Worm (Caenorhabditis elegans) whole organism, L4 larva: ENCODE results near the gene Y77E11A.16.

Experiments used
- D1046.2 ChIP-seq: fragments of 200-800 bp; sonication (Bioruptor generic); IDR thresholded peaks from 2 replicates; pipeline ENCODE4 v1.3.6; 2022; ENCODE audit warnings: missing genetic modification characterization, missing compliant biosample characterization
- F26F4.8 ChIP-seq: fragments of 200-800 bp; sonication (Bioruptor generic); conservative IDR thresholded peaks from 2 replicates; pipeline ENCODE4 v1.3.6; 2022; ENCODE audit warnings: missing genetic modification characterization, missing compliant biosample characterization
- Y105C5A.15 ChIP-seq: fragments of 200-800 bp; sonication (Bioruptor generic); IDR thresholded peaks from 2 replicates; pipeline ENCODE4 v1.3.6; 2022; ENCODE audit warnings: missing genetic modification characterization, missing compliant biosample characterization
- Y48G9A.11 ChIP-seq: fragments of 200-800 bp; sonication (Bioruptor generic); IDR thresholded peaks from 2 replicates; pipeline ENCODE4 v1.3.6; 2022; ENCODE audit warnings: missing genetic modification reagents, missing genetic modification characterization, missing compliant biosample characterization
- aha-1 ChIP-seq: fragments of 150-350 bp; peaks from one replicate; lab custom pipeline; 2014; ENCODE audit warnings: missing biosample characterization, missing genetic modification characterization
- ceh-32 ChIP-seq: sonication (generic microtip); optimal IDR thresholded peaks from 2 replicates; lab custom pipeline; 2016; ENCODE audit warnings: mild to moderate bottlenecking, missing genetic modification characterization, missing compliant biosample characterization; ENCODE audit not compliant: poor library complexity
- daf-16 ChIP-seq, 3 experiments: sonication (generic microtip); optimal IDR thresholded peaks; 2 replicates each; lab custom pipeline; 2016 to 2017; ENCODE audit warnings: missing genetic modification characterization in 3 of 3, missing genetic modification reagents in 3 of 3, mild to moderate bottlenecking in 2 of 3, missing compliant biosample characterization in 2 of 3, missing biosample characterization in 1 of 3, moderate library complexity in 1 of 3
- egl-43 ChIP-seq: fragments of 200-800 bp; sonication (Bioruptor generic); IDR thresholded peaks from 2 replicates; pipeline ENCODE4 v1.3.6; 2022; ENCODE audit warnings: missing genetic modification reagents, missing genetic modification characterization, missing compliant biosample characterization
- fkh-10 ChIP-seq: fragments of 150-350 bp; optimal IDR thresholded peaks from 2 replicates; lab custom pipeline; 2014; ENCODE audit warnings: missing biosample characterization, missing genetic modification reagents, missing genetic modification characterization
- hif-1 ChIP-seq, 2 experiments: sonication (generic microtip); optimal IDR thresholded peaks; 2 replicates each; lab custom pipeline; 2016 to 2017; ENCODE audit warnings: missing compliant biosample characterization in 2 of 2, missing genetic modification characterization in 2 of 2, missing genetic modification reagents in 2 of 2, missing genotype in 2 of 2, mild to moderate bottlenecking in 1 of 2
- lin-13 ChIP-seq: fragments of 150-350 bp; optimal IDR thresholded peaks from 2 replicates; lab custom pipeline; 2014; ENCODE audit warnings: missing biosample characterization, missing genetic modification reagents, missing genetic modification characterization
- lin-29 ChIP-seq: fragments of 200-800 bp; sonication (Bioruptor generic); IDR thresholded peaks from 2 replicates; pipeline ENCODE4 v1.3.6; 2022; ENCODE audit warnings: missing genetic modification reagents, missing genetic modification characterization, missing compliant biosample characterization
- lin-39 ChIP-seq: fragments of 150-350 bp; optimal IDR thresholded peaks from 2 replicates; lab custom pipeline; 2014; ENCODE audit warnings: missing biosample characterization, missing genetic modification reagents, missing genetic modification characterization
- madf-5 ChIP-seq, 2 experiments: fragments of 200-800 bp; sonication (Bioruptor generic); IDR thresholded peaks; 2 replicates each; pipeline ENCODE4 v1.3.6; 2022; ENCODE audit warnings: missing compliant biosample characterization in 2 of 2, missing genetic modification characterization in 2 of 2
- mep-1 ChIP-seq: fragments of 150-350 bp; sonication (generic microtip); optimal IDR thresholded peaks from 3 replicates; lab custom pipeline; 2014; ENCODE audit warnings: missing biosample characterization, missing genetic modification characterization
- mxl-2 ChIP-seq: fragments of 200-800 bp; sonication (Bioruptor generic); conservative IDR thresholded peaks from 2 replicates; pipeline ENCODE4 v1.3.6; 2022; ENCODE audit warnings: missing genetic modification reagents, missing genetic modification characterization, missing compliant biosample characterization
- nhr-10 ChIP-seq: fragments of 150-350 bp; optimal IDR thresholded peaks from 2 replicates; lab custom pipeline; 2014; ENCODE audit warnings: missing biosample characterization, missing genetic modification characterization
- nhr-111 ChIP-seq: fragments of 200-800 bp; sonication (Bioruptor generic); optimal IDR thresholded peaks from 2 replicates; lab custom pipeline; 2018; ENCODE audit warnings: mild to moderate bottlenecking, missing genetic modification characterization, missing compliant biosample characterization
- nhr-41 ChIP-seq: fragments of 200-800 bp; sonication (Bioruptor generic); IDR thresholded peaks from 2 replicates; pipeline ENCODE4 v1.3.6; 2022; ENCODE audit warnings: missing genetic modification reagents, missing genetic modification characterization, missing compliant biosample characterization
- nhr-42 ChIP-seq: fragments of 200-800 bp; sonication (Bioruptor generic); IDR thresholded peaks from 2 replicates; pipeline ENCODE4 v1.3.6; 2022; ENCODE audit warnings: missing genetic modification characterization, missing compliant biosample characterization
- php-3 ChIP-seq: fragments of 200-800 bp; sonication (Bioruptor generic); IDR thresholded peaks from 2 replicates; pipeline ENCODE4 v1.3.6; 2022; ENCODE audit warnings: missing genetic modification reagents, missing genetic modification characterization, missing compliant biosample characterization
- rbr-2 ChIP-seq: sonication (generic microtip); optimal IDR thresholded peaks from 2 replicates; lab custom pipeline; 2016; ENCODE audit warnings: missing genotype, missing genetic modification characterization, missing compliant biosample characterization
- set-16 ChIP-seq: fragments of 200-800 bp; sonication (Bioruptor generic); IDR thresholded peaks from 2 replicates; pipeline ENCODE4 v1.3.6; 2022; ENCODE audit warnings: missing genetic modification reagents, missing genetic modification characterization, missing compliant biosample characterization
- tag-97 ChIP-seq: fragments of 200-800 bp; sonication (Bioruptor generic); IDR thresholded peaks from 2 replicates; pipeline ENCODE4 v1.3.6; 2022; ENCODE audit warnings: missing genetic modification characterization, missing compliant biosample characterization
- unc-39 ChIP-seq: sonication (generic microtip); optimal IDR thresholded peaks from 2 replicates; lab custom pipeline; 2017; ENCODE audit warnings: missing biosample characterization, missing genetic modification characterization
- unc-62 ChIP-seq, 3 experiments: fragments of 150-350 bp in 1 of 3; sonication (generic microtip); optimal IDR thresholded peaks in 2 of 3; peaks in 1 of 3; 1 replicate in 1 of 3; 2 replicates in 2 of 3; lab custom pipeline; 2014 to 2017; ENCODE audit warnings: missing biosample characterization in 3 of 3, missing genetic modification characterization in 3 of 3, missing genetic modification reagents in 3 of 3, missing genotype in 1 of 3
- vab-7 ChIP-seq: fragments of 200-800 bp; sonication (Bioruptor generic); IDR thresholded peaks from 2 replicates; pipeline ENCODE4 v1.3.6; 2022; ENCODE audit warnings: missing genetic modification reagents, missing genetic modification characterization, missing compliant biosample characterization
- zag-1 ChIP-seq: fragments of 150-350 bp; optimal IDR thresholded peaks from 2 replicates; lab custom pipeline; 2014; ENCODE audit warnings: missing biosample characterization, missing genetic modification characterization

Gene Y77E11A.16

DNA sequence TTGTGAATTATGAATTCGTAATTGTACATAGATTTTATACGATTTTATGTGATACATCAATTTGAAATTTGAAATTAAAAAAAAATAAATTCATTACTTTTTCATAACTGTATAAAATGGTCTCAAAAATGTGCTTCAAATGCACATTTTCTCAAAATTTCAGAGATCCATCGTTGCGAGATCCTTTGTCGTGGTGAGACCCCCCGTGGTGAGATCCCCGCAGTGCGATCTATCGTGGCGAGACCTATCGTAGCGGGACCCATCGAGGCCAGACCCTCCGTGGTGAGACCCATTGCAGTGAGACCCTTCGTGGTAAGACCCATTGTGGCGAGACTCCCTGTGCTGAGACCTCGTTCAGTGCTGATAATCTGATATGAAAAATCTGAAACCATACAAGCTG lies 25.8 kb upstream of the Y77E11A.16 start (continued):
- TF ChIP-seq lin-39 (no peak), daf-16 (GFP tag; optimal IDR thresholded peaks at IDR 0.05; lab: Kevin White, UChicago) (no peak), daf-16 (tag; optimal IDR thresholded peaks at IDR 0.05; lab: Kevin White, UChicago) (no peak)

DNA sequence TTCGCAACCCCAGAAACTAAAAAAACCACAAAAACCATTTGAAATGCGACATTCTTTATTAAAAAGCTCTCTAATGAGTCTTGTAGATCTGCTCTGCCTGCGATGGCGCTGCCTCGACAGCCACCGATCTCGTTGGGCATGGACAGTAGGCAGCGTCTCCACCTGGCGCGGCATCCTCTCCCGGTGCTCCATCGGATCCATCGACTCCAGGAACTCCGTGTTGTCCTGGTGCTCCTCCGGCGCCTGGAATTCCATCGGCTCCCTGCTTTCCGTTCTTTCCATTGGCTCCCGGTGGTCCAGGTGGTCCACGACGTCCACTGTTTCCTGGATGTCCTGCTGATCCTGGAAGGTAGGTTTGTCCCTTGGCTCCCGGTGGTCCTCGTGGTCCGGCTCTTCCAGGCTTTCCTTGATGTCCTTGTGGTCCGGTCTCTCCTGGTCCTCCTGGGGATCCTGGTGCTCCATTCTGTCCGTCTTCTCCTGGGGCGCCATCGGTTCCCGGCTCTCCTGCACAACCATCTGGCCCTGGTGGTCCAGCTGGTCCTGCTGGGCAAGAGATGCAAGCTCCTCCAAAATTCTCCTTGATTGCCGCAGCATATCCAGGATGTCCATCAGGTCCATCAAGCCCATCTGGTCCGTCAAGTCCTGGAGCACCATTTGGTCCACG lies 25.3 kb upstream of the Y77E11A.16 start:
- TF ChIP-seq Y105C5A.15 (GFP tag; lab: Robert Waterston, UW) (no peak), set-16 (GFP tag; lab: Robert Waterston, UW) (peak; percentile 95), aha-1 (tag; lab: Kevin White, UChicago) (peak; percentile 77)

DNA sequence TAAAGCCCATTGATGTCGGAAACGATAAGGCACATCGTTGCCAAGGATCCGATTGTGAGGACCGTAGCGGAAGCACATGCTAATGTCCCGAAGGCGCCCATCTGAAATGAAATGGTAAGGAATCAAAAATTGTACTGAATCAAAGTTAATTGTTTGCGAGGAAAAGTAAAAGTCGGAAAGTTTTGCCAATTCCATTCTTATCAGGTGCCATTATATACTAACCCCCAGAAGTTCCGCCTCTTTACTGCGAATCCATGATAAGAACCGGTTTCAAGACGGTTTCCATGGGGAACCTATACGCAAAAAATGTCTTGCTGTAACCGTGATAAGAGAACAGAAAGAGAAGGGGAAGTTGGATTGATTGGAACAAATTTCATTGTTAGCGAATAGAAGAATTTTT lies 24.5 kb upstream of the Y77E11A.16 start, which contains the start of gene col-106:
TSS of gene col-106 (minus strand) at position 101 of the 400 bp plus-strand sequence.
- TF ChIP-seq lin-13 (GFP tag; lab: Kevin White, UChicago) (no peak), nhr-111 (GFP tag; lab: Kevin White, UChicago) (no peak), lin-39 (no peak), ceh-32 (tag; lab: Kevin White, UChicago) (no peak), zag-1 (tag; lab: Kevin White, UChicago) (no peak), D1046.2 (no peak), rbr-2 (tag; lab: Kevin White, UChicago) (no peak)

DNA sequence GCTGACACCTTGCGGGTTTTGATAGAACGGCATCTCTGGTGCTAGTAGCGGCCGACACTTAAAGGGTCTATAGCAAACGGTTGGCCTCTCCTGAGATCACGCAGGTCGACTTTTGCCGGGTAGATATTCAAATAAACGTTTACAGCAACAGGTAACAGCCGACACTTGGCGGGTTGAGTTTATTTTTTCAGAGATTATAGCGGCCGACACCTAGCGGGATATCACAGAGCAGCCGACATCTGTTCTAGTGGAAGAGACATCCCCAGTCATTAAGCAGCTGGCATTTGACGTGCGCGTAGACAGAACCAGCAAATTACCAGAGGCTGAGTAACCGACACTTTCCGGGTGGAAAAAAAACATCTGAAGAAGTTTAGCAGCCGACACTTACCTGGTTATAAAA lies 23.8 kb upstream of the Y77E11A.16 start:
- TF ChIP-seq mep-1 (no peak), mxl-2 (GFP tag; lab: Robert Waterston, UW) (no peak), nhr-10 (tag; lab: Kevin White, UChicago) (no peak), unc-39 (tag; lab: Kevin White, UChicago) (no peak), aha-1 (tag; lab: Kevin White, UChicago) (peak; percentile 92), php-3 (GFP tag; lab: Robert Waterston, UW) (no peak), lin-29 (GFP tag; lab: Robert Waterston, UW) (no peak), lin-39 (no peak)
- TF ChIP-seq, all 104 proteins: peak for 1

DNA sequence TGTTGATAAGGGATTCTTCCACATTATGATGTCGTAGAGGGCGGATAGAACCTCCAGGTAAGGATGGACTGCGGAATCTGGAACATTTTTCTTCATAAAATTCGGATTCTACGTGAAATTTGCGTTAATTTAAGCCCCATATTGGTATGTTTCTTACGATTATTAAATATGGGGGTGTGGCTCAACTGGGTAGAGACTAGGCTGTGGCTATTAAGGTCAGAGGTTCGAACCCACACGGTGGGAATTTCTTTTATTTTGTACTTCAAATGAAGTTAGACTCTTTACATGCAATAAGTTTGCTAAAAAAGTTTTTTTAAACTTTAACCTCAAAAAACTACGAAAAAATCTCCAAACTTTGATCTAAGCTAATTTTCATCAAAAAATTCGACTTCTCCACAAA lies 19.8 kb upstream of the Y77E11A.16 start:
- TF ChIP-seq unc-62 (GFP tag; optimal IDR thresholded peaks at IDR 0.05 in 1 of 2; lab: Kevin White, UChicago) (peak in 1 of 2 experiments; percentile 36), unc-62 (tag; optimal IDR thresholded peaks at IDR 0.05; lab: Kevin White, UChicago) (no peak), fkh-10 (GFP tag; lab: Kevin White, UChicago) (no peak), Y48G9A.11 (GFP tag; lab: Robert Waterston, UW) (no peak), nhr-42 (GFP tag; lab: Robert Waterston, UW) (no peak), aha-1 (tag; lab: Kevin White, UChicago) (peak; percentile 85), nhr-41 (GFP tag; lab: Robert Waterston, UW) (no peak), madf-5 (GFP tag; IDR thresholded peaks at IDR 0.05; lab: Robert Waterston, UW) (0 out of 4 replicates have a peak, but pooled peaks of 1 of the 2 experiments have one; percentile 27), mep-1 (no peak), vab-7 (GFP tag; lab: Robert Waterston, UW) (no peak), tag-97 (GFP tag; lab: Robert Waterston, UW) (no peak), egl-43 (GFP tag; lab: Robert Waterston, UW) (no peak), hif-1 (tag; optimal IDR thresholded peaks at IDR 0.05; lab: Kevin White, UChicago) (no peak)

DNA sequence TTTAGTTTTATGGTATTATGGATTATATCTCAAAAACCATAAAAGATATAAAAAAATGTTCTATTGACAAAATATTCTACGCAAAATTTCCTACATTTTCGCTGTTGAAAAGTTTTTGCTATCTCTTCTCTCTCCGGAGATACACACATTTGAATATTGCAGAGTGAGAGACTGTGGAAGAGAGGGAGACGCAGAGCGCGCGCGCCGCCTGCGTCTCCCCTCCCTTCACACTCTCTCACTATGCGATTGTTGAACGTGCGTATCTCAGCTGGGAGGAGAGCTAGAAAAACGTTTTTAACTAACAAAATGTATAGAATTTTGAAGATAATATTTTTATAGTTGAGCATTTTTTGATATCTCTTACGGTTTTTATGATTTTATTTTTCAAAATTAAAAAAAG lies 16.1 kb upstream of the Y77E11A.16 start:
- no peak for TF ChIP-seq F26F4.8 (GFP tag; lab: Robert Waterston, UW)
- peak; percentile 97 for TF ChIP-seq aha-1 (tag; lab: Kevin White, UChicago)
